Fruit fly (Drosophila melanogaster): ENCODE data around the gene Cbs.

- TF ChIP-seq fd96Ca (GFP tag; IDR thresholded peaks at IDR 0.05) = no peak
- no peak for TF ChIP-seq Snoo (tag; optimal IDR thresholded peaks at IDR 0.05)
- TF ChIP-seq Pif1B (GFP tag; optimal IDR thresholded peaks at IDR 0.05) = no peak
- TF ChIP-seq CG14655 (GFP tag; optimal IDR thresholded peaks at IDR 0.05) = no peak
- TF ChIP-seq CG8301 (tag; optimal IDR thresholded peaks at IDR 0.05) = no peak
- TF ChIP-seq Pif1A (GFP tag; optimal IDR thresholded peaks at IDR 0.05) = no peak
- no peak for TF ChIP-seq CG15710 (tag; optimal IDR thresholded peaks at IDR 0.05)
Observed at dm6 chrX:21017568-21017967, 27.4 kb upstream of the Cbs start.

Data from whole organism, pupa.